Worm (Caenorhabditis elegans) whole organism, mixed stage, embryonic: ENCODE data around the gene C40A11.7.

ENCODE experiments used
- M03D4.4 ChIP-seq: sonication (generic microtip); optimal IDR thresholded peaks from 2 replicates; lab custom pipeline; 2017; ENCODE audit warnings: mild to moderate bottlenecking, missing genetic modification characterization, missing compliant biosample characterization
- bed-3 ChIP-seq: fragments of 200-800 bp; sonication (Bioruptor generic); optimal IDR thresholded peaks from 3 replicates; lab custom pipeline; 2018; ENCODE audit warnings: mild to moderate bottlenecking, missing genetic modification characterization, moderate library complexity, missing compliant biosample characterization
- blmp-1 ChIP-seq: fragments of 150-350 bp; optimal IDR thresholded peaks from 2 replicates; lab custom pipeline; 2014; ENCODE audit warnings: missing biosample characterization, missing genetic modification characterization
- ceh-39 ChIP-seq: fragments of 150-350 bp; optimal IDR thresholded peaks from 2 replicates; lab custom pipeline; 2014; ENCODE audit warnings: missing biosample characterization, missing genetic modification characterization
- ceh-43 ChIP-seq: fragments of 200-800 bp; sonication (Bioruptor generic); optimal IDR thresholded peaks from 2 replicates; lab custom pipeline; 2018; ENCODE audit warnings: mild to moderate bottlenecking, missing genetic modification characterization, moderate library complexity, missing compliant biosample characterization
- ceh-83 ChIP-seq: fragments of 200-800 bp; sonication (Bioruptor generic); optimal IDR thresholded peaks from 2 replicates; lab custom pipeline; 2018; ENCODE audit warnings: mild to moderate bottlenecking, missing genetic modification characterization, missing compliant biosample characterization
- ces-1 ChIP-seq: fragments of 150-350 bp; optimal IDR thresholded peaks from 2 replicates; lab custom pipeline; 2014; ENCODE audit warnings: missing biosample characterization, missing genetic modification reagents, missing genetic modification characterization
- cnd-1 ChIP-seq: fragments of 200-800 bp; sonication (Bioruptor generic); optimal IDR thresholded peaks from 2 replicates; lab custom pipeline; 2018; ENCODE audit warnings: mild to moderate bottlenecking, missing genetic modification characterization, missing compliant biosample characterization
- drap-1 ChIP-seq: fragments of 200-800 bp; sonication (Bioruptor generic); optimal IDR thresholded peaks from 3 replicates; lab custom pipeline; 2018; ENCODE audit warnings: mild to moderate bottlenecking, missing genetic modification characterization, missing compliant biosample characterization
- elt-1 ChIP-seq: sonication (generic microtip); optimal IDR thresholded peaks from 2 replicates; lab custom pipeline; 2017; ENCODE audit warnings: missing genetic modification characterization, mild to moderate bottlenecking, missing compliant biosample characterization, antibody characterized with exemption, moderate library complexity, borderline replicate concordance; ENCODE audit not compliant: insufficient read depth
- elt-3 ChIP-seq: fragments of 150-350 bp; optimal IDR thresholded peaks from 2 replicates; lab custom pipeline; 2014; ENCODE audit warnings: missing biosample characterization, missing genetic modification characterization
- flh-1 ChIP-seq: fragments of 200-800 bp; sonication (Bioruptor generic); optimal IDR thresholded peaks from 2 replicates; lab custom pipeline; 2018; ENCODE audit warnings: mild to moderate bottlenecking, missing genetic modification characterization, moderate library complexity, missing compliant biosample characterization
- ham-2 ChIP-seq: fragments of 200-800 bp; sonication (Bioruptor generic); optimal IDR thresholded peaks from 2 replicates; lab custom pipeline; 2018; ENCODE audit warnings: mild to moderate bottlenecking, missing genetic modification characterization, missing compliant biosample characterization
- hlh-1 ChIP-seq: fragments of 150-350 bp; optimal IDR thresholded peaks from 2 replicates; lab custom pipeline; 2014; ENCODE audit warnings: missing biosample characterization, missing genetic modification reagents, missing genetic modification characterization
- lin-32 ChIP-seq: fragments of 200-800 bp; sonication (Bioruptor generic); optimal IDR thresholded peaks from 2 replicates; lab custom pipeline; 2018; ENCODE audit warnings: mild to moderate bottlenecking, missing genetic modification characterization, missing compliant biosample characterization
- lsy-2 ChIP-seq: fragments of 150-350 bp; optimal IDR thresholded peaks from 2 replicates; lab custom pipeline; 2014; ENCODE audit warnings: missing biosample characterization, missing genetic modification characterization
- mab-5 ChIP-seq: fragments of 150-350 bp; optimal IDR thresholded peaks from 2 replicates; lab custom pipeline; 2014; ENCODE audit warnings: missing biosample characterization, missing genetic modification characterization
- mep-1 ChIP-seq: fragments of 150-350 bp; optimal IDR thresholded peaks from 2 replicates; lab custom pipeline; 2017; ENCODE audit warnings: missing biosample characterization, missing genetic modification reagents, missing genetic modification characterization, inconsistent platforms
- mls-2 ChIP-seq: sonication (generic microtip); optimal IDR thresholded peaks from 2 replicates; lab custom pipeline; 2016; ENCODE audit warnings: mild to moderate bottlenecking, missing genetic modification characterization, moderate library complexity, missing compliant biosample characterization
- nhr-12 ChIP-seq: fragments of 150-350 bp; optimal IDR thresholded peaks from 2 replicates; lab custom pipeline; 2014; ENCODE audit warnings: missing biosample characterization, missing genetic modification characterization
- nhr-2 ChIP-seq: fragments of 150-350 bp; optimal IDR thresholded peaks from 2 replicates; lab custom pipeline; 2014; ENCODE audit warnings: missing biosample characterization, missing genetic modification characterization
- nhr-237 ChIP-seq: fragments of 150-350 bp; optimal IDR thresholded peaks from 2 replicates; lab custom pipeline; 2014; ENCODE audit warnings: missing biosample characterization, missing genetic modification characterization
- nhr-28 ChIP-seq: fragments of 150-350 bp; optimal IDR thresholded peaks from 2 replicates; lab custom pipeline; 2014; ENCODE audit warnings: missing biosample characterization, missing genetic modification characterization
- nhr-76 ChIP-seq: sonication (generic microtip); optimal IDR thresholded peaks from 2 replicates; lab custom pipeline; 2017; ENCODE audit warnings: missing biosample characterization, missing genetic modification characterization
- pha-4 ChIP-seq: fragments of 150-350 bp; optimal IDR thresholded peaks from 2 replicates; lab custom pipeline; 2018; ENCODE audit warnings: missing biosample characterization, missing genetic modification reagents, missing genetic modification characterization
- sem-2 ChIP-seq: fragments of 200-800 bp; sonication (Bioruptor generic); optimal IDR thresholded peaks from 2 replicates; lab custom pipeline; 2018; ENCODE audit warnings: mild to moderate bottlenecking, missing genetic modification characterization, missing compliant biosample characterization
- snpc-4 ChIP-seq: fragments of 150-350 bp; optimal IDR thresholded peaks from 2 replicates; lab custom pipeline; 2014; ENCODE audit warnings: missing biosample characterization, missing genetic modification characterization
- sptf-1 ChIP-seq: sonication (generic microtip); optimal IDR thresholded peaks from 2 replicates; lab custom pipeline; 2017; ENCODE audit warnings: mild to moderate bottlenecking, missing genetic modification characterization, moderate library complexity, missing compliant biosample characterization
- tbx-8 ChIP-seq: fragments of 200-800 bp; sonication (Bioruptor generic); optimal IDR thresholded peaks from 2 replicates; lab custom pipeline; 2018; ENCODE audit warnings: mild to moderate bottlenecking, missing genetic modification characterization, moderate library complexity, missing compliant biosample characterization
- unc-120 ChIP-seq: sonication (generic microtip); optimal IDR thresholded peaks from 2 replicates; lab custom pipeline; 2017; ENCODE audit warnings: missing genetic modification characterization, missing compliant biosample characterization; ENCODE audit not compliant: poor library complexity, severe bottlenecking
- unc-39 ChIP-seq: fragments of 150-350 bp; optimal IDR thresholded peaks from 2 replicates; lab custom pipeline; 2014; ENCODE audit warnings: missing biosample characterization, missing genetic modification characterization
- unc-62 ChIP-seq: fragments of 150-350 bp; optimal IDR thresholded peaks from 2 replicates; lab custom pipeline; 2014; ENCODE audit warnings: missing biosample characterization, missing genetic modification reagents, missing genetic modification characterization
- zip-8 ChIP-seq: fragments of 150-350 bp; optimal IDR thresholded peaks from 2 replicates; lab custom pipeline; 2014; ENCODE audit warnings: missing biosample characterization, missing genetic modification characterization
- ztf-11 ChIP-seq: fragments of 150-350 bp; optimal IDR thresholded peaks from 2 replicates; lab custom pipeline; 2014; ENCODE audit warnings: missing biosample characterization, missing genetic modification characterization

Gene C40A11.7

ce11 chrII:2176688-2177087, 26.3 kb upstream of the C40A11.7 start, which contains the start of gene gba-1:
TSS of gene gba-1 (plus strand) at chrII:2176741.
- TF ChIP-seq mep-1 (tag; lab: Kevin White, UChicago) = no peak
- no peak for TF ChIP-seq ztf-11
- TF ChIP-seq drap-1 (GFP tag; lab: Kevin White, UChicago) = no peak
- no peak for TF ChIP-seq zip-8 (tag; lab: Kevin White, UChicago)
- TF ChIP-seq hlh-1 (tag; lab: Kevin White, UChicago) = no peak
- no peak for TF ChIP-seq mls-2
- TF ChIP-seq sptf-1 (tag; lab: Kevin White, UChicago) = no peak
- TF ChIP-seq tbx-8 = no peak
- TF ChIP-seq unc-39 = no peak
- TF ChIP-seq lsy-2 = no peak
- TF ChIP-seq ceh-39 (tag; lab: Kevin White, UChicago) = no peak
- no peak for TF ChIP-seq mab-5
- TF ChIP-seq blmp-1 (tag; lab: Kevin White, UChicago) = no peak
- no peak for TF ChIP-seq ham-2 (GFP tag; lab: Kevin White, UChicago)
- no peak for TF ChIP-seq pha-4 (tag; lab: Kevin White, UChicago)
- no peak for TF ChIP-seq unc-62 (GFP tag; lab: Kevin White, UChicago)

ce11 chrII:2175367-2175766, 25.0 kb upstream of the C40A11.7 start, which contains the start of gene C33C12.7:
TSS of gene C33C12.7 (minus strand) at chrII:2175467.
- TF ChIP-seq elt-1 (tag; lab: Kevin White, UChicago) = no peak

ce11 chrII:2170085-2170484, 19.7 kb upstream of the C40A11.7 start, which contains the start of gene C33C12.12:
TSS of gene C33C12.12 (minus strand) at chrII:2170185.
- TF ChIP-seq sem-2 (GFP tag; lab: Kevin White, UChicago) (no peak), ceh-43 (no peak), elt-3 (no peak), flh-1 (GFP tag; lab: Kevin White, UChicago) (no peak), mab-5 (no peak), pha-4 (tag; lab: Kevin White, UChicago) (no peak), mep-1 (tag; lab: Kevin White, UChicago) (no peak), zip-8 (tag; lab: Kevin White, UChicago) (no peak), snpc-4 (tag; lab: Kevin White, UChicago) (no peak), lsy-2 (no peak), elt-1 (tag; lab: Kevin White, UChicago) (no peak), bed-3 (no peak), nhr-237 (no peak)
- TF ChIP-seq, all 35 proteins: peak for 0

ce11 chrII:2168374-2168773, 18.0 kb upstream of the C40A11.7 start, which contains the start of gene fbxb-38:
TSS of gene fbxb-38 (minus strand) at chrII:2168763.
- no peak for TF ChIP-seq mab-5
- no peak for TF ChIP-seq unc-120
- no peak for TF ChIP-seq elt-1 (tag; lab: Kevin White, UChicago)
- no peak for TF ChIP-seq ceh-83
- TF ChIP-seq bed-3 = no peak
- TF ChIP-seq nhr-12 = no peak
- no peak for TF ChIP-seq ces-1
- no peak for TF ChIP-seq drap-1 (GFP tag; lab: Kevin White, UChicago)
- TF ChIP-seq ceh-39 (tag; lab: Kevin White, UChicago) = no peak
- TF ChIP-seq nhr-2 = no peak
- no peak for TF ChIP-seq ceh-43
- no peak for TF ChIP-seq nhr-76 (tag; lab: Kevin White, UChicago)
- TF ChIP-seq mls-2 = no peak
- TF ChIP-seq unc-39 = no peak
- TF ChIP-seq snpc-4 (tag; lab: Kevin White, UChicago) = no peak
- TF ChIP-seq nhr-237 = no peak
- TF ChIP-seq lin-32 (GFP tag; lab: Kevin White, UChicago) = no peak
- TF ChIP-seq tbx-8 = no peak
- no peak for TF ChIP-seq nhr-28 (tag; lab: Kevin White, UChicago)

ce11 chrII:2166376-2166775, 16.0 kb upstream of the C40A11.7 start, which contains the start of gene C33C12.4:
TSS of gene C33C12.4 (minus strand) at chrII:2166476.
- TF ChIP-seq ceh-83 = no peak
- no peak for TF ChIP-seq M03D4.4
- no peak for TF ChIP-seq blmp-1 (tag; lab: Kevin White, UChicago)
- TF ChIP-seq drap-1 (GFP tag; lab: Kevin White, UChicago) = no peak
- TF ChIP-seq unc-62 (GFP tag; lab: Kevin White, UChicago) = no peak
- TF ChIP-seq sem-2 (GFP tag; lab: Kevin White, UChicago) = no peak
- TF ChIP-seq mab-5 = no peak
- no peak for TF ChIP-seq cnd-1
